Worm (Caenorhabditis elegans) whole organism, L3 larva: ENCODE data around the gene Y48D7A.1.

Experiments
- aly-2 ChIP-seq: fragments of 150-350 bp; optimal IDR thresholded peaks from 2 replicates; lab custom pipeline; 2014; ENCODE audit warnings: missing biosample characterization, missing genetic modification characterization
- ceh-28 ChIP-seq: fragments of 150-350 bp; optimal IDR thresholded peaks from 2 replicates; lab custom pipeline; 2014; ENCODE audit warnings: missing biosample characterization, missing genetic modification reagents, missing genetic modification characterization
- ceh-9 ChIP-seq: sonication (generic microtip); optimal IDR thresholded peaks from 2 replicates; lab custom pipeline; 2018; ENCODE audit warnings: missing biosample characterization, missing genetic modification characterization
- hmg-11 ChIP-seq: sonication (generic microtip); optimal IDR thresholded peaks from 2 replicates; lab custom pipeline; 2016; ENCODE audit warnings: missing genetic modification characterization, missing compliant biosample characterization
- lsy-12 ChIP-seq: sonication (generic microtip); optimal IDR thresholded peaks from 2 replicates; lab custom pipeline; 2016; ENCODE audit warnings: mild to moderate bottlenecking, missing genetic modification characterization, missing compliant biosample characterization
- nhr-25 ChIP-seq: sonication (generic microtip); optimal IDR thresholded peaks from 2 replicates; lab custom pipeline; 2017; ENCODE audit warnings: missing biosample characterization, missing genetic modification characterization
- nhr-76 ChIP-seq: fragments of 150-350 bp; sonication (generic microtip); optimal IDR thresholded peaks from 5 replicates; lab custom pipeline; 2014; ENCODE audit warnings: missing biosample characterization, missing genetic modification characterization

- TF ChIP-seq hmg-11 (tag; lab: Kevin White, UChicago), result no peak
- TF ChIP-seq nhr-76 (tag; lab: Kevin White, UChicago), result no peak
- no peak for TF ChIP-seq aly-2 (tag; lab: Kevin White, UChicago)
- no peak for TF ChIP-seq nhr-25 (tag; lab: Kevin White, UChicago)
- TF ChIP-seq ceh-9 (tag; lab: Kevin White, UChicago), result no peak
- TF ChIP-seq lsy-12 (tag; lab: Kevin White, UChicago), result no peak
- TF ChIP-seq ceh-28, result no peak
These were observed 30.7 kb downstream of the Y48D7A.1 start for ce11 chrX:3040021-3040420.
